Fruit fly (Drosophila melanogaster) whole organism, embryonic: ENCODE measurements around the gene CG46387.

Experiments
- Abd-B ChIP-seq: fragments of 200-800 bp; sonication (Bioruptor generic); optimal IDR thresholded peaks from 2 replicates; lab custom pipeline; 2018; ENCODE audit warnings: missing biosample characterization, mild to moderate bottlenecking, missing genetic modification characterization, moderate library complexity
- B-H2 ChIP-seq: fragments of 200-800 bp; sonication (Bioruptor generic); optimal IDR thresholded peaks from 2 replicates; lab custom pipeline; 2018; ENCODE audit warnings: missing biosample characterization, mild to moderate bottlenecking, missing genetic modification characterization
- Bteb2 ChIP-seq: fragments of 200-800 bp; sonication (Bioruptor generic); optimal IDR thresholded peaks from 2 replicates; lab custom pipeline; 2016; ENCODE audit warnings: missing biosample characterization, missing genetic modification characterization
- CG10274 ChIP-seq: fragments of 200-800 bp; sonication (Bioruptor generic); optimal IDR thresholded peaks from 3 replicates; lab custom pipeline; 2017; ENCODE audit warnings: missing biosample characterization, mild to moderate bottlenecking, missing genetic modification characterization
- CG11085 ChIP-seq: fragments of 200-800 bp; sonication (Bioruptor generic); IDR thresholded peaks from 2 replicates; pipeline ENCODE4 v1.3.6; 2022; ENCODE audit warnings: missing biosample characterization, missing genetic modification characterization
- CG11093 ChIP-seq: fragments of 200-800 bp; sonication (Bioruptor generic); IDR thresholded peaks from 3 replicates; pipeline ENCODE4 v1.3.6; 2022; ENCODE audit warnings: missing biosample characterization, missing genetic modification characterization
- CG12104 ChIP-seq: fragments of 200-800 bp; sonication (Bioruptor generic); optimal IDR thresholded peaks from 3 replicates; lab custom pipeline; 2016; ENCODE audit warnings: missing biosample characterization, missing genetic modification characterization
- CG12219 ChIP-seq: fragments of 200-800 bp; sonication (Bioruptor generic); optimal IDR thresholded peaks from 3 replicates; lab custom pipeline; 2018; ENCODE audit warnings: missing biosample characterization, mild to moderate bottlenecking, missing genetic modification characterization
- CG1233 ChIP-seq: fragments of 200-800 bp; sonication (Bioruptor generic); optimal IDR thresholded peaks from 4 replicates; lab custom pipeline; 2018; ENCODE audit warnings: missing biosample characterization, mild to moderate bottlenecking, missing genetic modification characterization
- CG12942 ChIP-seq: fragments of 200-800 bp; sonication (Bioruptor generic); optimal IDR thresholded peaks from 3 replicates; lab custom pipeline; 2016; ENCODE audit warnings: missing biosample characterization, missing genetic modification characterization
- CG13624 ChIP-seq: fragments of 200-800 bp; sonication (Bioruptor generic); optimal IDR thresholded peaks from 2 replicates; lab custom pipeline; 2016; ENCODE audit warnings: missing biosample characterization, missing genetic modification characterization
- CG1602 ChIP-seq: fragments of 200-800 bp; sonication (Bioruptor generic); optimal IDR thresholded peaks from 3 replicates; lab custom pipeline; 2016; ENCODE audit warnings: missing biosample characterization, missing genetic modification characterization
- CG2678 ChIP-seq: fragments of 200-800 bp; sonication (Bioruptor generic); optimal IDR thresholded peaks from 3 replicates; lab custom pipeline; 2019; ENCODE audit warnings: missing biosample characterization, mild to moderate bottlenecking, missing genetic modification characterization, moderate library complexity
- CG33213 ChIP-seq: fragments of 200-800 bp; sonication (Bioruptor generic); optimal IDR thresholded peaks from 3 replicates; lab custom pipeline; 2016; ENCODE audit warnings: missing biosample characterization, missing genetic modification characterization
- CG4328 ChIP-seq: fragments of 200-800 bp; sonication (Bioruptor generic); optimal IDR thresholded peaks from 3 replicates; lab custom pipeline; 2017; ENCODE audit warnings: missing biosample characterization, missing genetic modification reagents, missing genetic modification characterization
- CG6175 ChIP-seq: fragments of 200-800 bp; sonication (Bioruptor generic); IDR thresholded peaks from 3 replicates; pipeline ENCODE4 v1.3.6; 2022; ENCODE audit warnings: missing biosample characterization, missing genetic modification characterization
- CG8765 ChIP-seq: fragments of 200-800 bp; sonication (Bioruptor generic); IDR thresholded peaks from 2 replicates; pipeline ENCODE4 v1.3.6; 2022; ENCODE audit warnings: missing biosample characterization, missing genetic modification characterization
- CG9932 ChIP-seq: fragments of 200-800 bp; sonication (Bioruptor generic); IDR thresholded peaks from 2 replicates; pipeline ENCODE4 v1.3.6; 2022; ENCODE audit warnings: missing biosample characterization, missing genetic modification characterization
- Camta ChIP-seq: fragments of 200-800 bp; sonication (Bioruptor generic); optimal IDR thresholded peaks from 2 replicates; lab custom pipeline; 2016; ENCODE audit warnings: missing biosample characterization, missing genetic modification characterization
- D ChIP-seq, 2 experiments: fragments of 200-800 bp in 1 of 2; fragments of >200 bp in 1 of 2; sonication (Bioruptor generic) in 1 of 2; optimal IDR thresholded peaks; 2 replicates in 1 of 2; 3 replicates in 1 of 2; lab custom pipeline; 2017; ENCODE audit warnings: mild to moderate bottlenecking in 1 of 2, missing biosample characterization in 1 of 2, missing genetic modification characterization in 1 of 2, missing genetic modification reagents in 1 of 2
- Dad ChIP-seq: fragments of 200-800 bp; sonication (Bioruptor generic); optimal IDR thresholded peaks from 3 replicates; lab custom pipeline; 2016; ENCODE audit warnings: missing biosample characterization, missing genetic modification characterization
- Dp ChIP-seq: fragments of 200-800 bp; sonication (Bioruptor generic); optimal IDR thresholded peaks from 2 replicates; lab custom pipeline; 2018; ENCODE audit warnings: missing biosample characterization, mild to moderate bottlenecking, missing genetic modification characterization, moderate library complexity
- Ets97D ChIP-seq: fragments of 200-800 bp; sonication (Bioruptor generic); optimal IDR thresholded peaks from 3 replicates; lab custom pipeline; 2016; ENCODE audit warnings: missing biosample characterization, missing genetic modification characterization
- Gsc ChIP-seq: fragments of 200-800 bp; sonication (Bioruptor generic); IDR thresholded peaks from 2 replicates; pipeline ENCODE4 v1.3.6; 2022; ENCODE audit warnings: missing biosample characterization, missing genetic modification characterization
- Gug ChIP-seq: fragments of 200-800 bp; sonication (Bioruptor generic); IDR thresholded peaks from 4 replicates; pipeline ENCODE4 v1.3.6; 2022; ENCODE audit warnings: missing biosample characterization, missing genetic modification characterization
- HHEX ChIP-seq: fragments of 200-800 bp; sonication (Bioruptor generic); optimal IDR thresholded peaks from 3 replicates; lab custom pipeline; 2017; ENCODE audit warnings: missing biosample characterization, mild to moderate bottlenecking, missing genetic modification characterization, missing genetic modification reagents
- Lim3 ChIP-seq: fragments of 200-800 bp; sonication (Bioruptor generic); IDR thresholded peaks from 2 replicates; pipeline ENCODE4 v1.3.6; 2022; ENCODE audit warnings: missing biosample characterization, missing genetic modification characterization
- NK7.1 ChIP-seq: fragments of 200-800 bp; sonication (Bioruptor generic); optimal IDR thresholded peaks from 3 replicates; lab custom pipeline; 2016; ENCODE audit warnings: missing biosample characterization, missing genetic modification characterization
- Optix ChIP-seq: fragments of 200-800 bp; sonication (Bioruptor generic); IDR thresholded peaks from 3 replicates; pipeline ENCODE4 v1.3.6; 2022; ENCODE audit warnings: missing biosample characterization, missing genetic modification characterization
- Ptx1 ChIP-seq: fragments of 200-800 bp; sonication (Bioruptor generic); IDR thresholded peaks from 2 replicates; pipeline ENCODE4 v1.3.6; 2022; ENCODE audit warnings: missing biosample characterization, missing genetic modification characterization
- Trl ChIP-seq, 3 experiments: fragments of >200 bp in 2 of 3; fragments of 200-800 bp in 1 of 3; sonication (Bioruptor generic) in 1 of 3; optimal IDR thresholded peaks; 2 replicates in 1 of 3; 3 replicates in 2 of 3; lab custom pipeline; 2016 to 2017; ENCODE audit warnings: missing biosample characterization in 1 of 3, missing genetic modification characterization in 1 of 3
- Usf ChIP-seq: fragments of 200-800 bp; sonication (Bioruptor generic); optimal IDR thresholded peaks from 2 replicates; lab custom pipeline; 2017; ENCODE audit warnings: missing genotype, missing biosample characterization, missing genetic modification characterization
- Vsx1 ChIP-seq: fragments of 200-800 bp; sonication (Bioruptor generic); optimal IDR thresholded peaks from 2 replicates; lab custom pipeline; 2017; ENCODE audit warnings: missing biosample characterization, mild to moderate bottlenecking, missing genetic modification characterization, missing genetic modification reagents
- ci ChIP-seq: fragments of 200-800 bp; sonication (Bioruptor generic); IDR thresholded peaks from 3 replicates; pipeline ENCODE4 v1.3.6; 2022; ENCODE audit warnings: missing biosample characterization, missing genetic modification characterization
- fd64A ChIP-seq: fragments of 200-800 bp; sonication (Bioruptor generic); optimal IDR thresholded peaks from 3 replicates; lab custom pipeline; 2018; ENCODE audit warnings: missing biosample characterization, mild to moderate bottlenecking, missing genetic modification characterization
- gce ChIP-seq: fragments of 200-800 bp; sonication (Bioruptor generic); IDR thresholded peaks from 3 replicates; pipeline ENCODE4 v1.3.6; 2022; ENCODE audit warnings: missing biosample characterization, missing genetic modification characterization
- h ChIP-seq: fragments of >200 bp; optimal IDR thresholded peaks from 2 replicates; lab custom pipeline; 2017
- hb ChIP-seq: fragments of 200-800 bp; sonication (Bioruptor generic); IDR thresholded peaks from 3 replicates; pipeline ENCODE4 v1.3.6; 2022; ENCODE audit warnings: missing biosample characterization, missing genetic modification characterization; ENCODE audit not compliant: partially characterized antibody
- her ChIP-seq: fragments of 200-800 bp; sonication (Bioruptor generic); optimal IDR thresholded peaks from 2 replicates; lab custom pipeline; 2016; ENCODE audit warnings: missing biosample characterization, missing genetic modification characterization
- jigr1 ChIP-seq: fragments of 200-800 bp; sonication (Bioruptor generic); IDR thresholded peaks from 3 replicates; pipeline ENCODE4 v1.3.6; 2022; ENCODE audit warnings: missing biosample characterization, missing genetic modification characterization
- mirr ChIP-seq: fragments of 200-800 bp; sonication (Bioruptor generic); optimal IDR thresholded peaks from 3 replicates; lab custom pipeline; 2018; ENCODE audit warnings: missing biosample characterization, mild to moderate bottlenecking, missing genetic modification characterization
- oc ChIP-seq: fragments of 200-800 bp; sonication (Bioruptor generic); optimal IDR thresholded peaks from 2 replicates; lab custom pipeline; 2018; ENCODE audit warnings: missing biosample characterization, mild to moderate bottlenecking, missing genetic modification characterization, moderate library complexity
- phol ChIP-seq: fragments of 200-800 bp; sonication (Bioruptor generic); optimal IDR thresholded peaks from 3 replicates; lab custom pipeline; 2018; ENCODE audit warnings: missing biosample characterization, mild to moderate bottlenecking, missing genetic modification characterization, moderate library complexity
- pnt ChIP-seq: fragments of 200-800 bp; sonication (Bioruptor generic); optimal IDR thresholded peaks from 3 replicates; lab custom pipeline; 2016; ENCODE audit warnings: missing biosample characterization, missing genetic modification characterization
- ro ChIP-seq: fragments of 200-800 bp; sonication (Bioruptor generic); IDR thresholded peaks from 2 replicates; pipeline ENCODE4 v1.3.6; 2022; ENCODE audit warnings: missing biosample characterization, missing genetic modification characterization
- schlank ChIP-seq: fragments of 200-800 bp; sonication (Bioruptor generic); optimal IDR thresholded peaks from 2 replicates; lab custom pipeline; 2018; ENCODE audit warnings: missing biosample characterization, mild to moderate bottlenecking, missing genetic modification characterization
- sr ChIP-seq: fragments of 200-800 bp; sonication (Bioruptor generic); IDR thresholded peaks from 3 replicates; pipeline ENCODE4 v1.3.6; 2022; ENCODE audit warnings: missing biosample characterization, missing genetic modification characterization
- stc ChIP-seq: fragments of 200-800 bp; sonication (Bioruptor generic); IDR thresholded peaks from 2 replicates; pipeline ENCODE4 v1.3.6; 2022; ENCODE audit warnings: missing biosample characterization, missing genetic modification characterization
- tna ChIP-seq: fragments of 200-800 bp; sonication (Bioruptor generic); IDR thresholded peaks from 2 replicates; pipeline ENCODE4 v1.3.6; 2022; ENCODE audit warnings: missing biosample characterization, missing genetic modification characterization; ENCODE audit not compliant: partially characterized antibody
- tx ChIP-seq: fragments of 200-800 bp; sonication (Bioruptor generic); optimal IDR thresholded peaks from 2 replicates; lab custom pipeline; 2016; ENCODE audit warnings: missing biosample characterization, missing genetic modification characterization
- vfl ChIP-seq: fragments of 200-800 bp; sonication (Bioruptor generic); optimal IDR thresholded peaks from 2 replicates; lab custom pipeline; 2016; ENCODE audit warnings: missing biosample characterization, missing genetic modification characterization

CG46387 gene

DNA sequence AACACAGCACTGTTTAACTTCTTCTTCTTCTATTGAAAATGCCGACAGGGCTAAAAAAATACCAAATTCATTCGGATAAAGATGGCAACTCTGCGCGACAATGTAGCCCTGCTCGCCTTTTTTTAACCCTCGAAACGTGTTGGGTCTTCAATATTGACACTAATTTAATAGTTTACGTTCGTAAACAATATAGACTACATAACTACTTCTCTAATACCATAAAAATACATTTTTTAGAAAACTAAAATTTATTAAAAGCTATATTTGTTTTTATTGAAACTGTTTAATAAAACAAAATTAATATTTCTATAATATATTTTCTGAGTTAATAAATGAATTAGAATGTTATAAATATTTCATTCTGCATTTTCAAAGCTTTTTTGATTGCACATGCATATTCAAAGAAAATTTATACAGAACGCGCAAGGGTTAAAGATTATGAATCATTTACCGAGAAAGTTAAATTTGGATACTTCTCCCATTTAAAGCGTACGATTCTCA lies 9.7 kb upstream of the CG46387 start, which contains the start of the genes Taf2 and CalpB (continued):
- TF ChIP-seq Ptx1: peak; percentile 91
- 0 out of 3 replicates have a peak, but pooled peaks have one; percentile 58 for TF ChIP-seq ci (GFP tag; lab: Robert Waterston, UW)
- no peak for TF ChIP-seq CG8765
- peak; percentile 96 for TF ChIP-seq CG2678 (tag; lab: Kevin White, UChicago)
- TF ChIP-seq D (optimal IDR thresholded peaks at IDR 0.05; lab: Kevin White, UChicago): no peak
- TF ChIP-seq D (GFP tag; optimal IDR thresholded peaks at IDR 0.05; lab: Kevin White, UChicago): peak; percentile 82
- peak; percentile 47; the same call in 1 of the 4 replicates for TF ChIP-seq Gug (GFP tag; lab: Robert Waterston, UW)
- TF ChIP-seq Camta (GFP tag; lab: Kevin White, UChicago): no peak
- peak; percentile 5 for TF ChIP-seq tx (GFP tag; lab: Kevin White, UChicago)
- peak; percentile 73 for TF ChIP-seq oc
- no peak for TF ChIP-seq CG12219 (GFP tag; lab: Kevin White, UChicago)
- TF ChIP-seq tna (GFP tag; lab: Robert Waterston, UW): no peak
- peak; percentile 57; the same call in 2 of the 3 replicates for TF ChIP-seq gce (GFP tag; lab: Robert Waterston, UW)
- TF ChIP-seq hb: no peak
- no peak for TF ChIP-seq jigr1 (GFP tag; lab: Robert Waterston, UW)
- TF ChIP-seq CG12104 (GFP tag; lab: Kevin White, UChicago): peak; percentile 84
- no peak for TF ChIP-seq CG10274 (GFP tag; lab: Kevin White, UChicago)
- peak; percentile 66 for TF ChIP-seq CG4328
- peak; percentile 62; the same call in 2 of the 3 replicates for TF ChIP-seq CG11093 (GFP tag; lab: Robert Waterston, UW)
- TF ChIP-seq CG1233 (GFP tag; lab: Kevin White, UChicago): peak; percentile 85
- TF ChIP-seq ro: peak; percentile 51; the same call in 1 of the 2 replicates
- peak; percentile 31 for TF ChIP-seq Ets97D
- TF ChIP-seq Lim3 (GFP tag; lab: Robert Waterston, UW): no peak
- TF ChIP-seq stc (GFP tag; lab: Robert Waterston, UW): peak; percentile 86
- TF ChIP-seq phol (tag; lab: Kevin White, UChicago): peak; percentile 95
- TF ChIP-seq Bteb2 (GFP tag; lab: Kevin White, UChicago): peak; percentile 47
- no peak for TF ChIP-seq Trl (optimal IDR thresholded peaks at IDR 0.05; lab: Kevin White, UChicago)
- TF ChIP-seq Trl (GFP tag; optimal IDR thresholded peaks at IDR 0.05; lab: Kevin White, UChicago): no peak
- TF ChIP-seq fd64A (GFP tag; lab: Kevin White, UChicago): no peak
- peak; percentile 67 for TF ChIP-seq CG12942 (GFP tag; lab: Kevin White, UChicago)
- no peak for TF ChIP-seq B-H2
- TF ChIP-seq CG1602 (GFP tag; lab: Kevin White, UChicago): peak; percentile 76
- 0 out of 3 replicates have a peak, but pooled peaks have one; percentile 40 for TF ChIP-seq CG6175 (GFP tag; lab: Robert Waterston, UW)
- peak; percentile 21 for TF ChIP-seq Dp (GFP tag; lab: Kevin White, UChicago)
- TF ChIP-seq Usf (GFP tag; lab: Kevin White, UChicago): peak; percentile 59
- TF ChIP-seq schlank (tag; lab: Kevin White, UChicago): peak; percentile 53
- TF ChIP-seq Gsc (GFP tag; lab: Robert Waterston, UW): no peak
- TF ChIP-seq Vsx1: no peak
- TF ChIP-seq NK7.1 (GFP tag; lab: Kevin White, UChicago): no peak
- TF ChIP-seq CG9932 (GFP tag; lab: Robert Waterston, UW): peak; percentile 88
- no peak for TF ChIP-seq sr (GFP tag; lab: Robert Waterston, UW)
- 0 out of 3 replicates have a peak, but pooled peaks have one; percentile 28 for TF ChIP-seq Optix (GFP tag; lab: Robert Waterston, UW)
- TF ChIP-seq mirr: no peak
- TF ChIP-seq pnt: no peak
- TF ChIP-seq h: no peak
- peak; percentile 23 for TF ChIP-seq CG13624 (GFP tag; lab: Kevin White, UChicago)
- peak; percentile 88 for TF ChIP-seq Abd-B
- TF ChIP-seq Dad (GFP tag; lab: Kevin White, UChicago): peak; percentile 27
- no peak for TF ChIP-seq vfl (GFP tag; lab: Kevin White, UChicago)
- peak; percentile 82 for TF ChIP-seq HHEX (GFP tag; lab: Kevin White, UChicago)
- TF ChIP-seq CG11085 (GFP tag; lab: Robert Waterston, UW): peak; percentile 68
- no peak for TF ChIP-seq CG33213
- no peak for TF ChIP-seq her (GFP tag; lab: Kevin White, UChicago)
